Worm (Caenorhabditis elegans) whole organism, L4 larva: ENCODE measurements around the gene F07C6.3.

ENCODE experiments used
- D1046.2 ChIP-seq: fragments of 200-800 bp; sonication (Bioruptor generic); IDR thresholded peaks from 2 replicates; pipeline ENCODE4 v1.3.6; 2022; ENCODE audit warnings: missing genetic modification characterization, missing compliant biosample characterization
- F26F4.8 ChIP-seq: fragments of 200-800 bp; sonication (Bioruptor generic); conservative IDR thresholded peaks from 2 replicates; pipeline ENCODE4 v1.3.6; 2022; ENCODE audit warnings: missing genetic modification characterization, missing compliant biosample characterization
- F37D6.2 ChIP-seq: sonication (generic microtip); optimal IDR thresholded peaks from 2 replicates; lab custom pipeline; 2016; ENCODE audit warnings: mild to moderate bottlenecking, missing genetic modification characterization, missing compliant biosample characterization
- T20F7.1 ChIP-seq: fragments of 200-800 bp; sonication (Bioruptor generic); optimal IDR thresholded peaks from 2 replicates; lab custom pipeline; 2018; ENCODE audit warnings: mild to moderate bottlenecking, missing genetic modification characterization, missing compliant biosample characterization
- T26A8.4 ChIP-seq: fragments of 200-800 bp; sonication (Bioruptor generic); IDR thresholded peaks from 2 replicates; pipeline ENCODE4 v1.3.6; 2022; ENCODE audit warnings: missing genetic modification characterization, missing compliant biosample characterization
- Y105C5A.15 ChIP-seq: fragments of 200-800 bp; sonication (Bioruptor generic); IDR thresholded peaks from 2 replicates; pipeline ENCODE4 v1.3.6; 2022; ENCODE audit warnings: missing genetic modification characterization, missing compliant biosample characterization
- Y75B8A.6 ChIP-seq: fragments of 200-800 bp; sonication (Bioruptor generic); IDR thresholded peaks from 2 replicates; pipeline ENCODE4 v1.3.6; 2022; ENCODE audit warnings: missing genetic modification reagents, missing genetic modification characterization, missing compliant biosample characterization
- ZK546.5 ChIP-seq, 2 experiments: sonication (generic microtip); optimal IDR thresholded peaks; 2 replicates each; lab custom pipeline; 2017; ENCODE audit warnings: missing biosample characterization in 2 of 2, missing genetic modification characterization in 2 of 2
- aha-1 ChIP-seq: fragments of 150-350 bp; peaks from one replicate; lab custom pipeline; 2014; ENCODE audit warnings: missing biosample characterization, missing genetic modification characterization
- aly-2 ChIP-seq: sonication (generic microtip); optimal IDR thresholded peaks from 2 replicates; lab custom pipeline; 2018; ENCODE audit warnings: missing biosample characterization, missing genetic modification characterization
- ceh-20 ChIP-seq: fragments of 200-800 bp; sonication (Bioruptor generic); IDR thresholded peaks from 2 replicates; pipeline ENCODE4 v1.3.6; 2022; ENCODE audit warnings: missing genetic modification reagents, missing genetic modification characterization, missing compliant biosample characterization
- ceh-32 ChIP-seq: sonication (generic microtip); optimal IDR thresholded peaks from 2 replicates; lab custom pipeline; 2016; ENCODE audit warnings: mild to moderate bottlenecking, missing genetic modification characterization, missing compliant biosample characterization; ENCODE audit not compliant: poor library complexity
- ceh-62 ChIP-seq: sonication (generic microtip); optimal IDR thresholded peaks from 2 replicates; lab custom pipeline; 2017; ENCODE audit warnings: missing biosample characterization, missing genetic modification characterization
- daf-8 ChIP-seq: fragments of 200-800 bp; sonication (Bioruptor generic); IDR thresholded peaks from 2 replicates; pipeline ENCODE4 v1.3.6; 2022; ENCODE audit warnings: missing genetic modification characterization, missing compliant biosample characterization
- dmd-9 ChIP-seq: fragments of 200-800 bp; sonication (Bioruptor generic); IDR thresholded peaks from 2 replicates; pipeline ENCODE4 v1.3.6; 2022; ENCODE audit warnings: missing genetic modification reagents, missing genetic modification characterization, missing compliant biosample characterization
- dpl-1 ChIP-seq: fragments of 150-350 bp; optimal IDR thresholded peaks from 2 replicates; lab custom pipeline; 2014; ENCODE audit warnings: missing biosample characterization, missing genetic modification reagents, missing genetic modification characterization
- fkh-10 ChIP-seq: fragments of 150-350 bp; optimal IDR thresholded peaks from 2 replicates; lab custom pipeline; 2014; ENCODE audit warnings: missing biosample characterization, missing genetic modification reagents, missing genetic modification characterization
- gei-8 ChIP-seq: fragments of 200-800 bp; sonication (Bioruptor generic); optimal IDR thresholded peaks from 2 replicates; lab custom pipeline; 2018; ENCODE audit warnings: mild to moderate bottlenecking, missing genetic modification characterization, missing compliant biosample characterization
- hif-1 ChIP-seq, 2 experiments: sonication (generic microtip); optimal IDR thresholded peaks; 2 replicates each; lab custom pipeline; 2016 to 2017; ENCODE audit warnings: missing compliant biosample characterization in 2 of 2, missing genetic modification characterization in 2 of 2, missing genetic modification reagents in 2 of 2, missing genotype in 2 of 2, mild to moderate bottlenecking in 1 of 2
- hlh-30 ChIP-seq: sonication (generic microtip); optimal IDR thresholded peaks from 2 replicates; lab custom pipeline; 2017; ENCODE audit warnings: antibody characterized with exemption, mild to moderate bottlenecking, missing genetic modification characterization, missing compliant biosample characterization; ENCODE audit not compliant: insufficient read depth
- hmg-1.1 ChIP-seq: fragments of 200-800 bp; sonication (Bioruptor generic); IDR thresholded peaks from 2 replicates; pipeline ENCODE4 v1.3.6; 2022; ENCODE audit warnings: missing genetic modification reagents, missing genetic modification characterization, missing compliant biosample characterization
- lin-1 ChIP-seq: fragments of 200-800 bp; sonication (Bioruptor generic); IDR thresholded peaks from 2 replicates; pipeline ENCODE4 v1.3.6; 2022; ENCODE audit warnings: missing genetic modification reagents, missing genetic modification characterization, missing compliant biosample characterization
- lin-13 ChIP-seq: fragments of 150-350 bp; optimal IDR thresholded peaks from 2 replicates; lab custom pipeline; 2014; ENCODE audit warnings: missing biosample characterization, missing genetic modification reagents, missing genetic modification characterization
- lin-39 ChIP-seq: fragments of 150-350 bp; optimal IDR thresholded peaks from 2 replicates; lab custom pipeline; 2014; ENCODE audit warnings: missing biosample characterization, missing genetic modification reagents, missing genetic modification characterization
- lsy-2 ChIP-seq, 2 experiments: fragments of 150-350 bp in 1 of 2; sonication (generic microtip) in 1 of 2; optimal IDR thresholded peaks; 2 replicates each; lab custom pipeline; 2014 to 2017; ENCODE audit warnings: missing biosample characterization in 2 of 2, missing genetic modification characterization in 2 of 2
- mdl-1 ChIP-seq, 2 experiments: fragments of 150-350 bp in 1 of 2; sonication (generic microtip) in 1 of 2; optimal IDR thresholded peaks; 2 replicates each; lab custom pipeline; 2014 to 2017; ENCODE audit warnings: missing biosample characterization in 2 of 2, missing genetic modification characterization in 2 of 2
- mdt-29 ChIP-seq: fragments of 200-800 bp; sonication (Bioruptor generic); IDR thresholded peaks from 2 replicates; pipeline ENCODE4 v1.3.6; 2022; ENCODE audit warnings: missing genetic modification reagents, missing genetic modification characterization, missing compliant biosample characterization
- mep-1 ChIP-seq: fragments of 150-350 bp; sonication (generic microtip); optimal IDR thresholded peaks from 3 replicates; lab custom pipeline; 2014; ENCODE audit warnings: missing biosample characterization, missing genetic modification characterization
- mxl-2 ChIP-seq: fragments of 200-800 bp; sonication (Bioruptor generic); conservative IDR thresholded peaks from 2 replicates; pipeline ENCODE4 v1.3.6; 2022; ENCODE audit warnings: missing genetic modification reagents, missing genetic modification characterization, missing compliant biosample characterization
- mxl-3 ChIP-seq: fragments of 200-800 bp; sonication (Bioruptor generic); optimal IDR thresholded peaks from 2 replicates; lab custom pipeline; 2018; ENCODE audit warnings: mild to moderate bottlenecking, missing genetic modification characterization, missing compliant biosample characterization
- nhr-10 ChIP-seq: fragments of 150-350 bp; optimal IDR thresholded peaks from 2 replicates; lab custom pipeline; 2014; ENCODE audit warnings: missing biosample characterization, missing genetic modification characterization
- nhr-102 ChIP-seq: sonication (generic microtip); optimal IDR thresholded peaks from 2 replicates; lab custom pipeline; 2016; ENCODE audit warnings: mild to moderate bottlenecking, missing genetic modification characterization, moderate library complexity, missing compliant biosample characterization
- nhr-28 ChIP-seq: fragments of 150-350 bp; optimal IDR thresholded peaks from 2 replicates; lab custom pipeline; 2014; ENCODE audit warnings: missing biosample characterization, missing genetic modification characterization
- nhr-42 ChIP-seq: fragments of 200-800 bp; sonication (Bioruptor generic); IDR thresholded peaks from 2 replicates; pipeline ENCODE4 v1.3.6; 2022; ENCODE audit warnings: missing genetic modification characterization, missing compliant biosample characterization
- nhr-76 ChIP-seq: fragments of 150-350 bp; optimal IDR thresholded peaks from 2 replicates; lab custom pipeline; 2014; ENCODE audit warnings: missing biosample characterization, missing genetic modification characterization
- nhr-77 ChIP-seq: fragments of 150-350 bp; optimal IDR thresholded peaks from 2 replicates; lab custom pipeline; 2014; ENCODE audit warnings: missing biosample characterization, missing genetic modification characterization
- pqm-1 ChIP-seq: sonication (generic microtip); optimal IDR thresholded peaks from 2 replicates; lab custom pipeline; 2017; ENCODE audit warnings: missing biosample characterization, missing genetic modification characterization
- rbr-2 ChIP-seq: sonication (generic microtip); optimal IDR thresholded peaks from 2 replicates; lab custom pipeline; 2016; ENCODE audit warnings: missing genotype, missing genetic modification characterization, missing compliant biosample characterization
- sdz-12 ChIP-seq: fragments of 200-800 bp; sonication (Bioruptor generic); optimal IDR thresholded peaks from 2 replicates; lab custom pipeline; 2018; ENCODE audit warnings: mild to moderate bottlenecking, missing genetic modification characterization, missing compliant biosample characterization
- snpc-4 ChIP-seq: fragments of 150-350 bp; optimal IDR thresholded peaks from 2 replicates; lab custom pipeline; 2014; ENCODE audit warnings: missing biosample characterization, missing genetic modification characterization
- spr-3 ChIP-seq: fragments of 200-800 bp; sonication (Bioruptor generic); optimal IDR thresholded peaks from 2 replicates; lab custom pipeline; 2018; ENCODE audit warnings: mild to moderate bottlenecking, missing genetic modification characterization, missing compliant biosample characterization
- tag-97 ChIP-seq: fragments of 200-800 bp; sonication (Bioruptor generic); IDR thresholded peaks from 2 replicates; pipeline ENCODE4 v1.3.6; 2022; ENCODE audit warnings: missing genetic modification characterization, missing compliant biosample characterization
- vab-7 ChIP-seq: fragments of 200-800 bp; sonication (Bioruptor generic); IDR thresholded peaks from 2 replicates; pipeline ENCODE4 v1.3.6; 2022; ENCODE audit warnings: missing genetic modification reagents, missing genetic modification characterization, missing compliant biosample characterization
- zag-1 ChIP-seq: fragments of 150-350 bp; optimal IDR thresholded peaks from 2 replicates; lab custom pipeline; 2014; ENCODE audit warnings: missing biosample characterization, missing genetic modification characterization
- zfp-3 ChIP-seq: fragments of 200-800 bp; sonication (Bioruptor generic); conservative IDR thresholded peaks from 2 replicates; pipeline ENCODE4 v1.3.6; 2022; ENCODE audit warnings: missing genetic modification reagents, missing genetic modification characterization, missing compliant biosample characterization
- ztf-7 ChIP-seq: fragments of 150-350 bp; optimal IDR thresholded peaks from 2 replicates; lab custom pipeline; 2014; ENCODE audit warnings: missing biosample characterization, missing genetic modification characterization

The F07C6.3 gene

DNA sequence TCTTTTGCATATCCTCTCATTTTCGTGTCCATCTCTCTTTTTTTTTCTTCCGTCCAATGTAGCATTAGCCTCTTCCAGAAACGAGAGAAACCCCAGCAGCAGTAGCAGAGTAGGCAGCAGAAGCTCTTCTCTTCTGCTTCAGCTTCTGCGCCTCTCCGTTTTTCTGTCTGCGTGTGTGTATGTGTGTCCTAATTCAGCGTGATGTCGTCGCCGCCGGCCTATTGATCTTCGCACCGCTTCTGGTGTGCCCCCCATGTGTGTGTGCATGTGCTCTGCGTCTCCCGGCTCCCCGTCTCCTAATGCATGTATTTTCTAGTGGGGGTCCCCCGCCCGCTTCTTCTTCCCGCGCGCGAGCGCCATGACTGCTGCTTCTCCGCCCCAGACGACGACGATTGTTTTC lies 17.6 kb upstream of the F07C6.3 start (continued):
- TF ChIP-seq nhr-42 = no peak
- no peak for TF ChIP-seq nhr-10
- no peak for TF ChIP-seq ceh-62 (tag; lab: Kevin White, UChicago)
- TF ChIP-seq vab-7 (GFP tag; lab: Robert Waterston, UW) = peak; percentile 68; the same call in 1 of the 2 replicates
- no peak for TF ChIP-seq T26A8.4 (GFP tag; lab: Robert Waterston, UW)
- TF ChIP-seq aly-2 (tag; lab: Kevin White, UChicago) = no peak
- no peak for TF ChIP-seq D1046.2 (GFP tag; lab: Robert Waterston, UW)
- TF ChIP-seq sdz-12 = no peak
- TF ChIP-seq spr-3 (GFP tag; lab: Kevin White, UChicago) = no peak
- no peak for TF ChIP-seq aha-1 (tag; lab: Kevin White, UChicago)
- TF ChIP-seq pqm-1 (tag; lab: Kevin White, UChicago) = no peak
- no peak for TF ChIP-seq ztf-7 (tag; lab: Kevin White, UChicago)
- TF ChIP-seq lin-39 (tag; lab: Kevin White, UChicago) = no peak
- no peak for TF ChIP-seq ZK546.5 (tag; optimal IDR thresholded peaks at IDR 0.05; lab: Kevin White, UChicago)
- TF ChIP-seq hmg-1.1 (GFP tag; lab: Robert Waterston, UW) = peak; percentile 85
- TF ChIP-seq nhr-28 (tag; lab: Kevin White, UChicago) = no peak
- TF ChIP-seq rbr-2 (tag; lab: Kevin White, UChicago) = peak; percentile 84
- no peak for TF ChIP-seq dmd-9 (GFP tag; lab: Robert Waterston, UW)
- no peak for TF ChIP-seq ceh-32 (tag; lab: Kevin White, UChicago)
- TF ChIP-seq gei-8 (GFP tag; lab: Kevin White, UChicago) = no peak
- 0 out of 2 replicates have a peak, but pooled peaks have one; percentile 38 for TF ChIP-seq F26F4.8 (GFP tag; lab: Robert Waterston, UW)
- TF ChIP-seq hlh-30 (tag; lab: Kevin White, UChicago) = peak; percentile 82
- no peak for TF ChIP-seq Y75B8A.6
- no peak for TF ChIP-seq nhr-77 (tag; lab: Kevin White, UChicago)
- TF ChIP-seq nhr-102 (tag; lab: Kevin White, UChicago) = no peak
- TF ChIP-seq tag-97 (GFP tag; lab: Robert Waterston, UW) = 0 out of 2 replicates have a peak, but pooled peaks have one; percentile 14
- TF ChIP-seq fkh-10 (GFP tag; lab: Kevin White, UChicago) = peak; percentile 60
- TF ChIP-seq zag-1 (tag; lab: Kevin White, UChicago) = no peak
- TF ChIP-seq Y105C5A.15 = no peak
- TF ChIP-seq T20F7.1 = no peak
- TF ChIP-seq mep-1 (tag; lab: Kevin White, UChicago) = peak; percentile 75
- no peak for TF ChIP-seq zfp-3 (GFP tag; lab: Robert Waterston, UW)
- no peak for TF ChIP-seq lin-1
- peak; percentile 21 for TF ChIP-seq dpl-1 (GFP tag; lab: Kevin White, UChicago)
- 0 out of 2 replicates have a peak, but pooled peaks have one; percentile 52 for TF ChIP-seq mxl-2
- TF ChIP-seq mdt-29 = 0 out of 2 replicates have a peak, but pooled peaks have one; percentile 15
- no peak for TF ChIP-seq daf-8 (GFP tag; lab: Robert Waterston, UW)
- TF ChIP-seq hif-1 (tag; optimal IDR thresholded peaks at IDR 0.05; lab: Kevin White, UChicago) = peak in 1 of 2 experiments; percentile 50
- TF ChIP-seq F37D6.2 = peak; percentile 72
- peak; percentile 76 for TF ChIP-seq mxl-3 (GFP tag; lab: Kevin White, UChicago)
- TF ChIP-seq lin-13 = no peak
- peak; percentile 48 to 65 for TF ChIP-seq lsy-2 (tag; optimal IDR thresholded peaks at IDR 0.05; lab: Kevin White, UChicago)
- no peak for TF ChIP-seq nhr-76 (tag; lab: Kevin White, UChicago)
- TF ChIP-seq snpc-4 (tag; lab: Kevin White, UChicago) = no peak
- 0 out of 2 replicates have a peak, but pooled peaks have one; percentile 22 for TF ChIP-seq ceh-20 (GFP tag; lab: Robert Waterston, UW)
- TF ChIP-seq mdl-1 (tag; optimal IDR thresholded peaks at IDR 0.05; lab: Kevin White, UChicago) = peak; percentile 68 to 77
- TF ChIP-seq, all 104 proteins: peak for 23
